Fruit fly (Drosophila melanogaster) whole organism, embryonic: ENCODE results near the gene CG3505.

Experiments
- Abd-B ChIP-seq: fragments of 200-800 bp; sonication (Bioruptor generic); optimal IDR thresholded peaks from 2 replicates; lab custom pipeline; 2018; ENCODE audit warnings: missing biosample characterization, mild to moderate bottlenecking, missing genetic modification characterization, moderate library complexity
- Ada2b ChIP-seq: fragments of 200-800 bp; sonication (Bioruptor generic); IDR thresholded peaks from 2 replicates; pipeline ENCODE4 v1.3.6; 2022; ENCODE audit warnings: missing biosample characterization, missing genetic modification characterization
- Antp ChIP-seq: fragments of 200-800 bp; sonication (Bioruptor generic); optimal IDR thresholded peaks from 3 replicates; lab custom pipeline; 2016; ENCODE audit warnings: missing biosample characterization, missing genetic modification characterization
- Bgb ChIP-seq: fragments of 200-800 bp; sonication (Bioruptor generic); IDR thresholded peaks from 2 replicates; pipeline ENCODE4 v1.3.6; 2022; ENCODE audit warnings: missing biosample characterization, missing genetic modification characterization; ENCODE audit not compliant: partially characterized antibody
- Blimp-1 ChIP-seq: fragments of 200-800 bp; sonication (Bioruptor generic); optimal IDR thresholded peaks from 3 replicates; lab custom pipeline; 2018; ENCODE audit warnings: missing biosample characterization, missing genetic modification characterization, mild to moderate bottlenecking, moderate library complexity, missing genetic modification reagents
- CG10209 ChIP-seq: fragments of 200-800 bp; sonication (Bioruptor generic); optimal IDR thresholded peaks from 3 replicates; lab custom pipeline; 2017; ENCODE audit warnings: missing biosample characterization, mild to moderate bottlenecking, missing genetic modification characterization, missing genetic modification reagents
- CG1024 ChIP-seq: fragments of 200-800 bp; sonication (Bioruptor generic); IDR thresholded peaks from 2 replicates; pipeline ENCODE4 v1.3.6; 2022; ENCODE audit warnings: missing biosample characterization, missing genetic modification characterization
- CG11695 ChIP-seq: fragments of 200-800 bp; sonication (Bioruptor generic); IDR thresholded peaks from 3 replicates; pipeline ENCODE4 v1.3.6; 2022; ENCODE audit warnings: missing biosample characterization, missing genetic modification characterization
- CG13624 ChIP-seq: fragments of 200-800 bp; sonication (Bioruptor generic); optimal IDR thresholded peaks from 2 replicates; lab custom pipeline; 2016; ENCODE audit warnings: missing biosample characterization, missing genetic modification characterization
- CG14441 ChIP-seq: fragments of 200-800 bp; sonication (Bioruptor generic); IDR thresholded peaks from 2 replicates; pipeline ENCODE4 v1.3.6; 2022; ENCODE audit warnings: missing biosample characterization, missing genetic modification characterization
- CG15269 ChIP-seq: fragments of 200-800 bp; sonication (Bioruptor generic); optimal IDR thresholded peaks from 2 replicates; lab custom pipeline; 2018; ENCODE audit warnings: missing biosample characterization, mild to moderate bottlenecking, missing genetic modification characterization, moderate library complexity
- CG17361 ChIP-seq: fragments of 200-800 bp; sonication (Bioruptor generic); IDR thresholded peaks from 3 replicates; pipeline ENCODE4 v1.3.6; 2022; ENCODE audit warnings: missing biosample characterization, missing genetic modification characterization
- CG17802 ChIP-seq: fragments of 200-800 bp; sonication (Bioruptor generic); optimal IDR thresholded peaks from 2 replicates; lab custom pipeline; 2018; ENCODE audit warnings: missing biosample characterization, mild to moderate bottlenecking, missing genetic modification characterization, moderate library complexity
- CG1832 ChIP-seq: fragments of 200-800 bp; sonication (Bioruptor generic); optimal IDR thresholded peaks from 2 replicates; lab custom pipeline; 2017; ENCODE audit warnings: missing biosample characterization, mild to moderate bottlenecking, missing genetic modification characterization, inconsistent platforms
- CG30431 ChIP-seq: fragments of 200-800 bp; sonication (Bioruptor generic); optimal IDR thresholded peaks from 2 replicates; lab custom pipeline; 2017; ENCODE audit warnings: missing biosample characterization, missing genetic modification characterization
- CG3065 ChIP-seq: fragments of 200-800 bp; sonication (Bioruptor generic); optimal IDR thresholded peaks from 2 replicates; lab custom pipeline; 2016; ENCODE audit warnings: missing biosample characterization, missing genetic modification characterization
- CG7372 ChIP-seq: fragments of 200-800 bp; sonication (Bioruptor generic); IDR thresholded peaks from 2 replicates; pipeline ENCODE4 v1.3.6; 2022; ENCODE audit warnings: missing biosample characterization, missing genetic modification characterization
- CG7987 ChIP-seq: fragments of 200-800 bp; sonication (Bioruptor generic); optimal IDR thresholded peaks from 2 replicates; lab custom pipeline; 2018; ENCODE audit warnings: missing biosample characterization, mild to moderate bottlenecking, missing genetic modification characterization, moderate library complexity
- Chrac-16 ChIP-seq: fragments of 200-800 bp; sonication (Bioruptor generic); optimal IDR thresholded peaks from 3 replicates; lab custom pipeline; 2016; ENCODE audit warnings: missing biosample characterization, missing genetic modification characterization
- D ChIP-seq, 2 experiments: fragments of 200-800 bp in 1 of 2; fragments of >200 bp in 1 of 2; sonication (Bioruptor generic) in 1 of 2; optimal IDR thresholded peaks; 2 replicates in 1 of 2; 3 replicates in 1 of 2; lab custom pipeline; 2017; ENCODE audit warnings: mild to moderate bottlenecking in 1 of 2, missing biosample characterization in 1 of 2, missing genetic modification characterization in 1 of 2, missing genetic modification reagents in 1 of 2
- H2.0 ChIP-seq: fragments of 200-800 bp; sonication (Bioruptor generic); IDR thresholded peaks from 2 replicates; pipeline ENCODE4 v1.3.6; 2022; ENCODE audit warnings: missing biosample characterization, missing genetic modification characterization
- HLH54F ChIP-seq: fragments of 200-800 bp; sonication (Bioruptor generic); optimal IDR thresholded peaks from 3 replicates; lab custom pipeline; 2016; ENCODE audit warnings: missing biosample characterization, missing genetic modification characterization
- Hr51 ChIP-seq, 2 experiments: fragments of 200-800 bp; sonication (Bioruptor generic); optimal IDR thresholded peaks; 2 replicates in 1 of 2; 3 replicates in 1 of 2; lab custom pipeline; 2016 to 2018; ENCODE audit warnings: missing biosample characterization in 2 of 2, missing genetic modification characterization in 2 of 2, mild to moderate bottlenecking in 1 of 2, moderate library complexity in 1 of 2
- NC2β ChIP-seq: fragments of 200-800 bp; sonication (Bioruptor generic); optimal IDR thresholded peaks from 2 replicates; lab custom pipeline; 2016; ENCODE audit warnings: missing biosample characterization, missing genetic modification characterization
- NFAT ChIP-seq: fragments of 200-800 bp; sonication (Bioruptor generic); IDR thresholded peaks from 2 replicates; pipeline ENCODE4 v1.3.6; 2022; ENCODE audit warnings: missing biosample characterization, missing genetic modification characterization
- Opbp ChIP-seq: fragments of 200-800 bp; sonication (Bioruptor generic); IDR thresholded peaks from 3 replicates; pipeline ENCODE4 v1.3.6; 2022; ENCODE audit warnings: missing biosample characterization, missing genetic modification characterization; ENCODE audit not compliant: partially characterized antibody
- Rx ChIP-seq: fragments of 200-800 bp; sonication (Bioruptor generic); IDR thresholded peaks from 2 replicates; pipeline ENCODE4 v1.3.6; 2022; ENCODE audit warnings: missing biosample characterization, missing genetic modification characterization
- Side ChIP-seq: fragments of 200-800 bp; sonication (Bioruptor generic); optimal IDR thresholded peaks from 2 replicates; lab custom pipeline; 2016; ENCODE audit warnings: missing biosample characterization, missing genetic modification characterization
- Usf ChIP-seq: fragments of 200-800 bp; sonication (Bioruptor generic); optimal IDR thresholded peaks from 2 replicates; lab custom pipeline; 2017; ENCODE audit warnings: missing genotype, missing biosample characterization, missing genetic modification characterization
- Xbp1 ChIP-seq: fragments of 200-800 bp; sonication (Bioruptor generic); optimal IDR thresholded peaks from 3 replicates; lab custom pipeline; 2016; ENCODE audit warnings: missing biosample characterization, mild to moderate bottlenecking, missing genetic modification characterization
- aop ChIP-seq: fragments of 200-800 bp; sonication (Bioruptor generic); IDR thresholded peaks from 2 replicates; pipeline ENCODE4 v1.3.6; 2022; ENCODE audit warnings: missing biosample characterization, missing genetic modification characterization
- bbx ChIP-seq: fragments of 200-800 bp; sonication (Bioruptor generic); IDR thresholded peaks from 2 replicates; pipeline ENCODE4 v1.3.6; 2022; ENCODE audit warnings: missing biosample characterization, missing genetic modification characterization; ENCODE audit not compliant: partially characterized antibody
- btn ChIP-seq: fragments of 200-800 bp; sonication (Bioruptor generic); optimal IDR thresholded peaks from 2 replicates; lab custom pipeline; 2016; ENCODE audit warnings: missing biosample characterization, missing genetic modification characterization
- dimm ChIP-seq: fragments of 200-800 bp; sonication (Bioruptor generic); IDR thresholded peaks from 2 replicates; pipeline ENCODE4 v1.3.6; 2022; ENCODE audit warnings: missing biosample characterization, missing genetic modification characterization
- dysf ChIP-seq: fragments of 200-800 bp; sonication (Bioruptor generic); IDR thresholded peaks from 3 replicates; pipeline ENCODE4 v1.3.6; 2022; ENCODE audit warnings: missing biosample characterization, missing genetic modification characterization
- fd64A ChIP-seq: fragments of 200-800 bp; sonication (Bioruptor generic); optimal IDR thresholded peaks from 3 replicates; lab custom pipeline; 2018; ENCODE audit warnings: missing biosample characterization, mild to moderate bottlenecking, missing genetic modification characterization
- fu2 ChIP-seq: fragments of 200-800 bp; sonication (Bioruptor generic); optimal IDR thresholded peaks from 2 replicates; lab custom pipeline; 2016; ENCODE audit warnings: missing biosample characterization, missing genetic modification characterization
- gro ChIP-seq: fragments of 200-800 bp; sonication (Bioruptor generic); optimal IDR thresholded peaks from 2 replicates; lab custom pipeline; 2016; ENCODE audit warnings: missing biosample characterization, missing genetic modification characterization
- hbn ChIP-seq: fragments of 200-800 bp; sonication (Bioruptor generic); IDR thresholded peaks from 2 replicates; pipeline ENCODE4 v1.3.6; 2022; ENCODE audit warnings: missing biosample characterization, missing genetic modification characterization; ENCODE audit not compliant: partially characterized antibody
- hkb ChIP-seq, 2 experiments: fragments of 200-800 bp in 1 of 2; fragments of >200 bp in 1 of 2; sonication (Bioruptor generic) in 1 of 2; IDR thresholded peaks in 1 of 2; optimal IDR thresholded peaks in 1 of 2; 2 replicates each; pipeline versions ENCODE4 v1.3.6 to Lab custom; 2017 to 2022; ENCODE audit warnings: missing biosample characterization in 1 of 2, missing genetic modification characterization in 1 of 2
- nau ChIP-seq: fragments of 200-800 bp; sonication (Bioruptor generic); optimal IDR thresholded peaks from 3 replicates; lab custom pipeline; 2017; ENCODE audit warnings: missing biosample characterization, mild to moderate bottlenecking, missing genetic modification characterization, missing genetic modification reagents
- nerfin-1 ChIP-seq: fragments of 200-800 bp; sonication (Bioruptor generic); optimal IDR thresholded peaks from 3 replicates; lab custom pipeline; 2019; ENCODE audit warnings: missing biosample characterization, mild to moderate bottlenecking, missing genetic modification characterization, moderate library complexity
- pfk ChIP-seq: fragments of 200-800 bp; sonication (Bioruptor generic); optimal IDR thresholded peaks from 2 replicates; lab custom pipeline; 2018; ENCODE audit warnings: missing biosample characterization, mild to moderate bottlenecking, missing genetic modification characterization, moderate library complexity
- salm ChIP-seq: fragments of 200-800 bp; sonication (Bioruptor generic); optimal IDR thresholded peaks from 2 replicates; lab custom pipeline; 2018; ENCODE audit warnings: missing biosample characterization, mild to moderate bottlenecking, missing genetic modification characterization
- slbo ChIP-seq: fragments of 200-800 bp; sonication (Bioruptor generic); IDR thresholded peaks from 2 replicates; pipeline ENCODE4 v1.3.6; 2022; ENCODE audit warnings: missing biosample characterization, missing genetic modification characterization
- tgo ChIP-seq: fragments of 200-800 bp; sonication (Bioruptor generic); IDR thresholded peaks from 3 replicates; pipeline ENCODE4 v1.3.6; 2022; ENCODE audit warnings: missing biosample characterization, missing genetic modification characterization
- zfh2 ChIP-seq: fragments of 200-800 bp; sonication (Bioruptor generic); optimal IDR thresholded peaks from 2 replicates; lab custom pipeline; 2016; ENCODE audit warnings: missing biosample characterization, missing genetic modification characterization

CG3505 gene

dm6 chr3R:14656760-14657604, at the start of gene CG3505 (continued):
- TF ChIP-seq NFAT (GFP tag; lab: Robert Waterston, UW) = peak; percentile 33; the same call in 1 of the 2 replicates
- TF ChIP-seq Hr51 (GFP tag; optimal IDR thresholded peaks at IDR 0.05; lab: Kevin White, UChicago) = no peak
- peak; percentile 36; the same call in 2 of the 3 replicates for TF ChIP-seq tgo (GFP tag; lab: Robert Waterston, UW)
- TF ChIP-seq slbo (GFP tag; lab: Robert Waterston, UW) = peak; percentile 64
- no peak for TF ChIP-seq fu2 (GFP tag; lab: Kevin White, UChicago)
- peak; percentile 30 for TF ChIP-seq gro (GFP tag; lab: Kevin White, UChicago)
- no peak for TF ChIP-seq dimm (GFP tag; lab: Robert Waterston, UW)
- no peak for TF ChIP-seq CG7372
- TF ChIP-seq CG3065 (GFP tag; lab: Kevin White, UChicago) = no peak
- peak; percentile 40 for TF ChIP-seq CG10209 (GFP tag; lab: Kevin White, UChicago)
- TF ChIP-seq fd64A (GFP tag; lab: Kevin White, UChicago) = no peak
- TF ChIP-seq bbx = peak; percentile 50; the same call in 1 of the 2 replicates
- TF ChIP-seq Usf = no peak
- peak; percentile 17 for TF ChIP-seq Side (GFP tag; lab: Kevin White, UChicago)
- TF ChIP-seq hbn (GFP tag; lab: Robert Waterston, UW) = peak; percentile 38; the same call in 1 of the 2 replicates
- TF ChIP-seq CG1024 (GFP tag; lab: Robert Waterston, UW) = no peak
- no peak for TF ChIP-seq CG1832 (GFP tag; lab: Kevin White, UChicago)
- 0 out of 3 replicates have a peak, but pooled peaks have one; percentile 36 for TF ChIP-seq dysf (GFP tag; lab: Robert Waterston, UW)
- no peak for TF ChIP-seq Abd-B (GFP tag; lab: Kevin White, UChicago)
- TF ChIP-seq hkb (optimal IDR thresholded peaks at IDR 0.05; lab: Kevin White, UChicago) = no peak
- peak; percentile 57 for TF ChIP-seq hkb (GFP tag; IDR thresholded peaks at IDR 0.05; lab: Robert Waterston, UW)
- peak; percentile 25 for TF ChIP-seq nerfin-1
- no peak for TF ChIP-seq zfh2 (GFP tag; lab: Kevin White, UChicago)
- TF ChIP-seq Chrac-16 (GFP tag; lab: Kevin White, UChicago) = no peak
- peak; percentile 38 for TF ChIP-seq NC2β
- TF ChIP-seq Opbp (GFP tag; lab: Robert Waterston, UW) = peak; percentile 43; the same call in 1 of the 3 replicates
- TF ChIP-seq Blimp-1 (GFP tag; lab: Kevin White, UChicago) = peak; percentile 7
- TF ChIP-seq H2.0 (GFP tag; lab: Robert Waterston, UW) = peak; percentile 44; the same call in 1 of the 2 replicates
- TF ChIP-seq Antp (GFP tag; lab: Kevin White, UChicago) = peak; percentile 5
- TF ChIP-seq CG11695 = peak; percentile 22; the same call in 1 of the 3 replicates
- TF ChIP-seq CG14441 (GFP tag; lab: Robert Waterston, UW) = peak; percentile 37; the same call in 1 of the 2 replicates
- TF ChIP-seq CG30431 (GFP tag; lab: Kevin White, UChicago) = no peak
- TF ChIP-seq aop (GFP tag; lab: Robert Waterston, UW) = no peak
- no peak for TF ChIP-seq Rx
- no peak for TF ChIP-seq nau (GFP tag; lab: Kevin White, UChicago)
- TF ChIP-seq CG17361 (GFP tag; lab: Robert Waterston, UW) = peak; percentile 43; the same call in 1 of the 3 replicates
- peak; percentile 38 for TF ChIP-seq Bgb
- no peak for TF ChIP-seq D (optimal IDR thresholded peaks at IDR 0.05; lab: Kevin White, UChicago)
- no peak for TF ChIP-seq D (GFP tag; optimal IDR thresholded peaks at IDR 0.05; lab: Kevin White, UChicago)
- no peak for TF ChIP-seq btn (GFP tag; lab: Kevin White, UChicago)
- peak; percentile 49; the same call in 1 of the 2 replicates for TF ChIP-seq Ada2b (GFP tag; lab: Robert Waterston, UW)
- no peak for TF ChIP-seq CG13624 (GFP tag; lab: Kevin White, UChicago)
- no peak for TF ChIP-seq HLH54F (GFP tag; lab: Kevin White, UChicago)
- TF ChIP-seq pfk (GFP tag; lab: Kevin White, UChicago) = peak; percentile 83
- TF ChIP-seq CG15269 (tag; lab: Kevin White, UChicago) = peak; percentile 54
- TF ChIP-seq CG7987 (GFP tag; lab: Kevin White, UChicago) = peak; percentile 57
- TF ChIP-seq salm (tag; lab: Kevin White, UChicago) = no peak
- TF ChIP-seq Xbp1 = no peak
- no peak for TF ChIP-seq CG17802 (tag; lab: Kevin White, UChicago)
